Worm (Caenorhabditis elegans): ENCODE data around the gene ret-1.
"Not testable (repeated sequence)": the region's sequence is repeated elsewhere in the genome, so short reads cannot be mapped to it uniquely, and the experiment has no call there.

ce11 chrV:14890782-14891181 is 43.6 kb upstream of the ret-1 start, which contains the start of gene nspa-2:
- TF ChIP-seq B0310.2 (tag; optimal IDR thresholded peaks at IDR 0.05); flt-1 (GFP tag; IDR thresholded peaks at IDR 0.05); hmbx-1 (tag; optimal IDR thresholded peaks at IDR 0.05); ets-7 (tag; optimal IDR thresholded peaks at IDR 0.05); ama-1 (optimal IDR thresholded peaks at IDR 0.05); scrt-1 (GFP tag; IDR thresholded peaks at IDR 0.05); tbx-11 (GFP tag; IDR thresholded peaks at IDR 0.05); pes-1 (GFP tag; IDR thresholded peaks at IDR 0.05): not testable (repeated sequence)
